Fruit fly (Drosophila melanogaster) whole organism, pupa: ENCODE results near the gene CG11977.

Experiments used
- CG10348 ChIP-seq: fragments of 200-800 bp; sonication (Bioruptor generic); IDR thresholded peaks from 2 replicates; pipeline ENCODE4 v1.3.6; 2022; ENCODE audit warnings: missing biosample characterization, missing genetic modification characterization
- CG12605 ChIP-seq: fragments of 200-800 bp; sonication (Bioruptor generic); IDR thresholded peaks from 2 replicates; pipeline ENCODE4 v1.3.6; 2022; ENCODE audit warnings: missing biosample characterization, missing genetic modification characterization
- CG13204 ChIP-seq: fragments of 200-800 bp; sonication (Bioruptor generic); optimal IDR thresholded peaks from 2 replicates; lab custom pipeline; 2018; ENCODE audit warnings: missing biosample characterization, mild to moderate bottlenecking, missing genetic modification characterization, moderate library complexity
- CG15710 ChIP-seq: fragments of 200-800 bp; sonication (Bioruptor generic); optimal IDR thresholded peaks from 2 replicates; lab custom pipeline; 2018; ENCODE audit warnings: missing biosample characterization, mild to moderate bottlenecking, missing genetic modification characterization, moderate library complexity
- CG17806 ChIP-seq: fragments of 200-800 bp; sonication (Bioruptor generic); optimal IDR thresholded peaks from 2 replicates; lab custom pipeline; 2018; ENCODE audit warnings: missing biosample characterization, mild to moderate bottlenecking, missing genetic modification characterization, moderate library complexity
- CG4496 ChIP-seq: fragments of 200-800 bp; sonication (Bioruptor generic); IDR thresholded peaks from 3 replicates; pipeline ENCODE4 v1.3.6; 2022; ENCODE audit warnings: missing biosample characterization, missing genetic modification characterization
- CG8159 ChIP-seq: fragments of 200-800 bp; sonication (Bioruptor generic); optimal IDR thresholded peaks from 3 replicates; lab custom pipeline; 2018; ENCODE audit warnings: missing biosample characterization, mild to moderate bottlenecking, missing genetic modification characterization, moderate library complexity
- CG9948 ChIP-seq: fragments of 200-800 bp; sonication (Bioruptor generic); optimal IDR thresholded peaks from 2 replicates; lab custom pipeline; 2018; ENCODE audit warnings: missing biosample characterization, mild to moderate bottlenecking, missing genetic modification characterization, moderate library complexity
- D1 ChIP-seq: fragments of 200-800 bp; sonication (Bioruptor generic); optimal IDR thresholded peaks from 2 replicates; lab custom pipeline; 2018; ENCODE audit warnings: missing biosample characterization, mild to moderate bottlenecking, missing genetic modification characterization, moderate library complexity
- EcR ChIP-seq: fragments of 200-800 bp; sonication (Bioruptor generic); optimal IDR thresholded peaks from 3 replicates; lab custom pipeline; 2019; ENCODE audit warnings: missing biosample characterization, missing genetic modification characterization, mild to moderate bottlenecking, moderate library complexity, missing genetic modification reagents
- Pif1B ChIP-seq: fragments of 200-800 bp; sonication (Bioruptor generic); optimal IDR thresholded peaks from 3 replicates; lab custom pipeline; 2016; ENCODE audit warnings: missing biosample characterization, missing genetic modification characterization
- fd96Ca ChIP-seq: fragments of 200-800 bp; sonication (Bioruptor generic); IDR thresholded peaks from 3 replicates; pipeline ENCODE4 v1.3.6; 2022; ENCODE audit warnings: missing biosample characterization, missing genetic modification characterization
- rn ChIP-seq: fragments of 200-800 bp; sonication (Bioruptor generic); IDR thresholded peaks from 2 replicates; pipeline ENCODE4 v1.3.6; 2022; ENCODE audit warnings: missing biosample characterization, missing genetic modification characterization

DNA sequence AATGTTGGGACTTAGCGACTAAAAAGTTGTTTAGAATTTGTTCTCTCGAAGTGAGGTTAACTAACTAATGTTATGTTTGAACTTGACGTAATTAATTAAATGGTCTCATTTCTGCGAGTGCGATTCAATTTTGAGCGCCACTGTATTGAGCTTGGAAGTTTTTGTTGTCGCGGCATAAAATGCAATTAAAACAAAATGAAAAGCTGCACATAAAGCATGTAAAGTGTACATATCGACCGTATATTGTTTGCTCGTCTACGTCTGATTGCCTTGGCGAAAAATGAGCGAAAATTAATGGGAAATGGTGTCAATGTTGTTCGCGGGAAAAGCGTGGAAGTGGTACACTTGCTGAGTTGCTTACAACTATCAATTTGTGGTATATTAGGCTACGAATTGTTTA is 19.4 kb downstream of the CG11977 start:
- TF ChIP-seq fd96Ca (GFP tag; lab: Robert Waterston, UW) (no peak), CG8159 (tag; lab: Kevin White, UChicago) (no peak), CG9948 (no peak), D1 (tag; lab: Kevin White, UChicago) (no peak), rn (GFP tag; lab: Robert Waterston, UW) (no peak), CG13204 (GFP tag; lab: Kevin White, UChicago) (no peak), CG15710 (tag; lab: Kevin White, UChicago) (no peak), CG10348 (no peak), Pif1B (GFP tag; lab: Kevin White, UChicago) (no peak), CG4496 (GFP tag; lab: Robert Waterston, UW) (no peak), CG17806 (no peak), CG12605 (GFP tag; lab: Robert Waterston, UW) (no peak), EcR (no peak)
